Worm (Caenorhabditis elegans) whole organism, young adult: Measurements from ENCODE around the gene sru-40.
A peak's percentile ranks its signal among the peaks of the same experiment; 100 is the strongest.

Experiments
- B0035.1 ChIP-seq: sonication (generic microtip); optimal IDR thresholded peaks from 2 replicates; lab custom pipeline; 2016; ENCODE audit warnings: missing genetic modification characterization, mild to moderate bottlenecking, missing compliant biosample characterization, missing genotype, missing genetic modification reagents
- B0261.1 ChIP-seq: sonication (generic microtip); optimal IDR thresholded peaks from 2 replicates; lab custom pipeline; 2016; ENCODE audit warnings: mild to moderate bottlenecking, missing genetic modification characterization, moderate library complexity, missing compliant biosample characterization
- F39B2.1 ChIP-seq: fragments of 200-800 bp; sonication (Bioruptor generic); IDR thresholded peaks from 2 replicates; pipeline ENCODE4 v1.3.6; 2022; ENCODE audit warnings: missing genetic modification reagents, missing genetic modification characterization, missing compliant biosample characterization
- F52B5.7 ChIP-seq: sonication (generic microtip); optimal IDR thresholded peaks from 2 replicates; lab custom pipeline; 2016; ENCODE audit warnings: mild to moderate bottlenecking, missing genetic modification characterization, missing compliant biosample characterization
- T07F8.4 ChIP-seq: sonication (generic microtip); optimal IDR thresholded peaks from 2 replicates; lab custom pipeline; 2016; ENCODE audit warnings: mild to moderate bottlenecking, missing genetic modification characterization, moderate library complexity, missing compliant biosample characterization
- Y53F4B.3 ChIP-seq: fragments of 200-800 bp; sonication (Bioruptor generic); IDR thresholded peaks from 2 replicates; pipeline ENCODE4 v1.3.6; 2022; ENCODE audit warnings: missing genetic modification reagents, missing genetic modification characterization, missing compliant biosample characterization
- Y79H2A.3 ChIP-seq: fragments of 200-800 bp; sonication (Bioruptor generic); conservative IDR thresholded peaks from 2 replicates; pipeline ENCODE4 v1.3.6; 2022; ENCODE audit warnings: missing genetic modification reagents, missing genetic modification characterization, missing compliant biosample characterization
- Y95B8A.8 ChIP-seq: fragments of 200-800 bp; sonication (Bioruptor generic); IDR thresholded peaks from 2 replicates; pipeline ENCODE4 v1.3.6; 2022; ENCODE audit warnings: missing genetic modification reagents, missing genetic modification characterization, missing compliant biosample characterization
- athp-1 ChIP-seq: sonication (generic microtip); optimal IDR thresholded peaks from 2 replicates; lab custom pipeline; 2017; ENCODE audit warnings: mild to moderate bottlenecking, missing genetic modification characterization, missing compliant biosample characterization
- attf-3 ChIP-seq: fragments of 200-800 bp; sonication (Bioruptor generic); conservative IDR thresholded peaks from 2 replicates; pipeline ENCODE4 v1.3.6; 2022; ENCODE audit warnings: missing genetic modification reagents, missing genetic modification characterization, missing compliant biosample characterization
- attf-6 ChIP-seq: fragments of 200-800 bp; sonication (Bioruptor generic); IDR thresholded peaks from 2 replicates; pipeline ENCODE4 v1.3.6; 2022; ENCODE audit warnings: missing genetic modification reagents, missing genetic modification characterization, missing compliant biosample characterization
- cebp-1 ChIP-seq, 2 experiments: fragments of 200-800 bp in 1 of 2; sonication (Bioruptor generic) in 1 of 2; sonication (generic microtip) in 1 of 2; IDR thresholded peaks in 1 of 2; optimal IDR thresholded peaks in 1 of 2; 2 replicates each; pipeline versions ENCODE4 v1.3.6 to Lab custom; 2017 to 2022; ENCODE audit warnings: missing compliant biosample characterization in 2 of 2, missing genetic modification characterization in 2 of 2, mild to moderate bottlenecking in 1 of 2, missing genetic modification reagents in 1 of 2, moderate library complexity in 1 of 2
- cebp-2 ChIP-seq: fragments of 200-800 bp; sonication (Bioruptor generic); IDR thresholded peaks from 2 replicates; pipeline ENCODE4 v1.3.6; 2022; ENCODE audit warnings: missing genetic modification characterization, missing compliant biosample characterization
- ceh-100 ChIP-seq: fragments of 200-800 bp; sonication (Bioruptor generic); IDR thresholded peaks from 2 replicates; pipeline ENCODE4 v1.3.6; 2022; ENCODE audit warnings: missing genetic modification reagents, missing genetic modification characterization, missing compliant biosample characterization
- ceh-40 ChIP-seq: fragments of 200-800 bp; sonication (Bioruptor generic); IDR thresholded peaks from 2 replicates; pipeline ENCODE4 v1.3.6; 2022; ENCODE audit warnings: missing genetic modification characterization, missing compliant biosample characterization
- ceh-79 ChIP-seq: sonication (generic microtip); optimal IDR thresholded peaks from 2 replicates; lab custom pipeline; 2017; ENCODE audit warnings: mild to moderate bottlenecking, missing genetic modification characterization, missing compliant biosample characterization
- dpff-1 ChIP-seq: sonication (generic microtip); optimal IDR thresholded peaks from 2 replicates; lab custom pipeline; 2017; ENCODE audit warnings: mild to moderate bottlenecking, missing genetic modification characterization, missing compliant biosample characterization
- dpl-1 ChIP-seq: fragments of 150-350 bp; optimal IDR thresholded peaks from 2 replicates; lab custom pipeline; 2014; ENCODE audit warnings: missing biosample characterization, missing genetic modification reagents, missing genetic modification characterization
- egl-44 ChIP-seq: fragments of 200-800 bp; sonication (Bioruptor generic); IDR thresholded peaks from 2 replicates; pipeline ENCODE4 v1.3.6; 2022; ENCODE audit warnings: missing genetic modification reagents, missing genetic modification characterization, missing compliant biosample characterization
- ekl-4 ChIP-seq: fragments of 200-800 bp; sonication (Bioruptor generic); IDR thresholded peaks from 2 replicates; pipeline ENCODE4 v1.3.6; 2022; ENCODE audit warnings: missing genetic modification reagents, missing genetic modification characterization, missing compliant biosample characterization
- gei-17 ChIP-seq: fragments of 200-800 bp; sonication (Bioruptor generic); optimal IDR thresholded peaks from 2 replicates; lab custom pipeline; 2018; ENCODE audit warnings: mild to moderate bottlenecking, missing genetic modification characterization, missing compliant biosample characterization
- hlh-12 ChIP-seq: sonication (generic microtip); optimal IDR thresholded peaks from 2 replicates; lab custom pipeline; 2016; ENCODE audit warnings: missing genetic modification characterization, missing compliant biosample characterization
- hlh-26 ChIP-seq: fragments of 200-800 bp; sonication (Bioruptor generic); conservative IDR thresholded peaks from 2 replicates; pipeline ENCODE4 v1.3.6; 2022; ENCODE audit warnings: missing genetic modification reagents, missing genetic modification characterization, missing compliant biosample characterization
- hmg-1.2 ChIP-seq: fragments of 200-800 bp; sonication (Bioruptor generic); IDR thresholded peaks from 2 replicates; pipeline ENCODE4 v1.3.6; 2022; ENCODE audit warnings: missing genetic modification reagents, missing genetic modification characterization, missing compliant biosample characterization
- hmg-20 ChIP-seq: fragments of 200-800 bp; sonication (Bioruptor generic); IDR thresholded peaks from 2 replicates; pipeline ENCODE4 v1.3.6; 2022; ENCODE audit warnings: missing genetic modification reagents, missing genetic modification characterization, missing compliant biosample characterization
- hsf-1 ChIP-seq: fragments of 200-800 bp; sonication (Bioruptor generic); IDR thresholded peaks from 2 replicates; pipeline ENCODE4 v1.3.6; 2022; ENCODE audit warnings: missing genetic modification reagents, missing genetic modification characterization, missing compliant biosample characterization
- let-607 ChIP-seq, 2 experiments: fragments of 200-800 bp in 1 of 2; sonication (Bioruptor generic) in 1 of 2; sonication (generic microtip) in 1 of 2; optimal IDR thresholded peaks; 2 replicates each; lab custom pipeline; 2016 to 2018; ENCODE audit warnings: mild to moderate bottlenecking in 2 of 2, missing compliant biosample characterization in 2 of 2, missing genetic modification characterization in 2 of 2, moderate library complexity in 2 of 2, missing genotype in 1 of 2
- lin-40 ChIP-seq: sonication (generic microtip); optimal IDR thresholded peaks from 2 replicates; lab custom pipeline; 2016; ENCODE audit warnings: missing genetic modification characterization, mild to moderate bottlenecking, missing compliant biosample characterization, missing genotype, missing genetic modification reagents
- lin-54 ChIP-seq: fragments of 200-800 bp; sonication (Bioruptor generic); optimal IDR thresholded peaks from 2 replicates; lab custom pipeline; 2018; ENCODE audit warnings: mild to moderate bottlenecking, missing genetic modification characterization, missing compliant biosample characterization
- lsl-1 ChIP-seq: fragments of 200-800 bp; sonication (Bioruptor generic); optimal IDR thresholded peaks from 2 replicates; lab custom pipeline; 2018; ENCODE audit warnings: mild to moderate bottlenecking, missing genetic modification characterization, moderate library complexity, missing compliant biosample characterization
- madf-10 ChIP-seq: sonication (generic microtip); optimal IDR thresholded peaks from 2 replicates; lab custom pipeline; 2016; ENCODE audit warnings: mild to moderate bottlenecking, missing genetic modification characterization, missing compliant biosample characterization
- madf-6 ChIP-seq: fragments of 200-800 bp; sonication (Bioruptor generic); IDR thresholded peaks from 2 replicates; pipeline ENCODE4 v1.3.6; 2022; ENCODE audit warnings: missing genetic modification reagents, missing genetic modification characterization, missing compliant biosample characterization
- nfya-1 ChIP-seq: sonication (generic microtip); optimal IDR thresholded peaks from 2 replicates; lab custom pipeline; 2017; ENCODE audit warnings: antibody characterized with exemption, missing compliant biosample characterization, missing genetic modification characterization, borderline replicate concordance; ENCODE audit not compliant: insufficient read depth
- nhr-179 ChIP-seq: sonication (generic microtip); optimal IDR thresholded peaks from 2 replicates; lab custom pipeline; 2016; ENCODE audit warnings: mild to moderate bottlenecking, missing genetic modification characterization, missing compliant biosample characterization
- nhr-80 ChIP-seq: sonication (generic microtip); optimal IDR thresholded peaks from 2 replicates; lab custom pipeline; 2016; ENCODE audit warnings: missing genetic modification characterization, missing compliant biosample characterization
- rcor-1 ChIP-seq: fragments of 200-800 bp; sonication (Bioruptor generic); IDR thresholded peaks from 2 replicates; pipeline ENCODE4 v1.3.6; 2022; ENCODE audit warnings: missing genetic modification reagents, missing genetic modification characterization, missing compliant biosample characterization
- repo-1 ChIP-seq: sonication (generic microtip); optimal IDR thresholded peaks from 2 replicates; lab custom pipeline; 2017; ENCODE audit warnings: mild to moderate bottlenecking, missing genetic modification characterization, missing compliant biosample characterization
- sea-2 ChIP-seq: fragments of 200-800 bp; sonication (Bioruptor generic); IDR thresholded peaks from 2 replicates; pipeline ENCODE4 v1.3.6; 2022; ENCODE audit warnings: missing genetic modification characterization, missing compliant biosample characterization
- sptf-2 ChIP-seq: fragments of 200-800 bp; sonication (Bioruptor generic); optimal IDR thresholded peaks from 2 replicates; lab custom pipeline; 2018; ENCODE audit warnings: mild to moderate bottlenecking, missing genetic modification characterization, missing compliant biosample characterization
- tbp1 ChIP-seq: fragments of 200-800 bp; sonication (Bioruptor generic); optimal IDR thresholded peaks from 2 replicates; lab custom pipeline; 2018; ENCODE audit warnings: mild to moderate bottlenecking, missing genetic modification characterization, missing compliant biosample characterization
- tbx-9 ChIP-seq: sonication (generic microtip); optimal IDR thresholded peaks from 2 replicates; lab custom pipeline; 2016; ENCODE audit warnings: borderline replicate concordance, missing genetic modification characterization, inconsistent platforms, missing compliant biosample characterization
- tlf-1 ChIP-seq: fragments of 200-800 bp; sonication (Bioruptor generic); optimal IDR thresholded peaks from 2 replicates; lab custom pipeline; 2018; ENCODE audit warnings: mild to moderate bottlenecking, missing genetic modification characterization, missing compliant biosample characterization
- xnd-1 ChIP-seq: sonication (generic microtip); optimal IDR thresholded peaks from 2 replicates; lab custom pipeline; 2016; ENCODE audit warnings: missing genotype, missing genetic modification reagents, missing genetic modification characterization, missing compliant biosample characterization
- zim-3 ChIP-seq: sonication (generic microtip); optimal IDR thresholded peaks from 2 replicates; lab custom pipeline; 2017; ENCODE audit warnings: mild to moderate bottlenecking, missing genetic modification characterization, moderate library complexity, missing compliant biosample characterization
- ztf-18 ChIP-seq: sonication (generic microtip); optimal IDR thresholded peaks from 2 replicates; lab custom pipeline; 2016; ENCODE audit warnings: missing genotype, mild to moderate bottlenecking, missing genetic modification characterization, missing compliant biosample characterization
- ztf-22 ChIP-seq: fragments of 200-800 bp; sonication (Bioruptor generic); optimal IDR thresholded peaks from 2 replicates; lab custom pipeline; 2018; ENCODE audit warnings: mild to moderate bottlenecking, missing genetic modification characterization, moderate library complexity, missing compliant biosample characterization
- ztf-26 ChIP-seq: sonication (generic microtip); optimal IDR thresholded peaks from 2 replicates; lab custom pipeline; 2017; ENCODE audit warnings: missing genetic modification characterization, missing compliant biosample characterization
- ztf-3 ChIP-seq: fragments of 200-800 bp; sonication (Bioruptor generic); optimal IDR thresholded peaks from 2 replicates; lab custom pipeline; 2018; ENCODE audit warnings: mild to moderate bottlenecking, missing genetic modification characterization, missing compliant biosample characterization
- ztf-6 ChIP-seq: fragments of 200-800 bp; sonication (Bioruptor generic); IDR thresholded peaks from 2 replicates; pipeline ENCODE4 v1.3.6; 2022; ENCODE audit warnings: missing genetic modification reagents, missing genetic modification characterization, missing compliant biosample characterization

sru-40 gene

DNA sequence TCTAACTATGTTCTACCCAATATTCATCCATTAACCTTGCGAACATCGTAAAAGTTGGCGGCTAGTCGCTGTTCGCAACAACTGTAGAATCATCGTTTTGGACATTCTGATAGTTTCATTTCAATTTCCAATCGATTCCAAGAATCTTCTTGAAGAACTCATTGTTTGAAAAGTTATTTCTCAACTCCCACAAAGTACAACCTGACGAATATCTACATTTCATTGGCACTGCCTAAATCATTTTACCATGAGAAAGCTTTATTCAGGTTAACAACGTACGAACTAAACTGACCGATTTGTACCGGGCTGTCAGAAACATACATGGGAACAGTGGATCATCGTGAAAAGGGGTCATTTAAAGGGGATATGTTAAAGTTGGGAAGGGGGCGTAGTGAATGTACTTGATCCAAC lies 47.1 kb downstream of the sru-40 start, which contains the start of gene F46B6.6 (continued):
- peak; percentile 53 for TF ChIP-seq F52B5.7 (tag; lab: Kevin White, UChicago)
- no peak for TF ChIP-seq madf-10 (tag; lab: Kevin White, UChicago)
- TF ChIP-seq attf-6 (GFP tag; lab: Robert Waterston, UW), result no peak
- TF ChIP-seq zim-3 (tag; lab: Kevin White, UChicago), result peak; percentile 52
- no peak for TF ChIP-seq nfya-1
- no peak for TF ChIP-seq lin-40 (tag; lab: Kevin White, UChicago)
- TF ChIP-seq gei-17 (GFP tag; lab: Kevin White, UChicago), result no peak
- no peak for TF ChIP-seq ceh-79 (tag; lab: Kevin White, UChicago)
- no peak for TF ChIP-seq Y53F4B.3 (GFP tag; lab: Robert Waterston, UW)
- no peak for TF ChIP-seq ztf-26 (tag; lab: Kevin White, UChicago)
- TF ChIP-seq madf-6 (GFP tag; lab: Robert Waterston, UW), result peak; percentile 29; the same call in 1 of the 2 replicates
- peak; percentile 3 for TF ChIP-seq B0035.1 (tag; lab: Kevin White, UChicago)
- TF ChIP-seq sea-2, result no peak
- TF ChIP-seq repo-1 (tag; lab: Kevin White, UChicago), result peak; percentile 92
- no peak for TF ChIP-seq rcor-1 (GFP tag; lab: Robert Waterston, UW)
- no peak for TF ChIP-seq attf-3 (GFP tag; lab: Robert Waterston, UW)
- TF ChIP-seq F39B2.1 (GFP tag; lab: Robert Waterston, UW), result no peak
- TF ChIP-seq Y79H2A.3 (GFP tag; lab: Robert Waterston, UW), result no peak
- no peak for TF ChIP-seq dpff-1 (tag; lab: Kevin White, UChicago)
- TF ChIP-seq cebp-2 (GFP tag; lab: Robert Waterston, UW), result no peak
- no peak for TF ChIP-seq tbx-9 (tag; lab: Kevin White, UChicago)
- no peak for TF ChIP-seq ceh-40 (GFP tag; lab: Robert Waterston, UW)
- TF ChIP-seq egl-44 (GFP tag; lab: Robert Waterston, UW), result no peak
- TF ChIP-seq hlh-12 (tag; lab: Kevin White, UChicago), result no peak
- TF ChIP-seq Y95B8A.8 (GFP tag; lab: Robert Waterston, UW), result no peak
- no peak for TF ChIP-seq dpl-1 (GFP tag; lab: Kevin White, UChicago)
- peak; percentile 8 for TF ChIP-seq ztf-3
- TF ChIP-seq let-607 (tag; optimal IDR thresholded peaks at IDR 0.05; lab: Kevin White, UChicago), result peak in 1 of 2 experiments; percentile 41
- TF ChIP-seq ztf-18 (tag; lab: Kevin White, UChicago), result no peak
- no peak for TF ChIP-seq hlh-26 (GFP tag; lab: Robert Waterston, UW)
- TF ChIP-seq athp-1, result peak; percentile 62
- peak; percentile 27; the same call in 1 of the 2 replicates for TF ChIP-seq hmg-1.2 (GFP tag; lab: Robert Waterston, UW)
- TF ChIP-seq tbp1 (GFP tag; lab: Kevin White, UChicago), result peak; percentile 14
- TF ChIP-seq ztf-6 (GFP tag; lab: Robert Waterston, UW), result no peak
- no peak for TF ChIP-seq sptf-2 (GFP tag; lab: Kevin White, UChicago)
- TF ChIP-seq nhr-80 (tag; lab: Kevin White, UChicago), result no peak
- peak; percentile 68 for TF ChIP-seq hsf-1 (GFP tag; lab: Robert Waterston, UW)
- no peak for TF ChIP-seq ztf-22
- peak; percentile 50; the same call in 1 of the 2 replicates for TF ChIP-seq ekl-4 (GFP tag; lab: Robert Waterston, UW)
- no peak for TF ChIP-seq nhr-179
- no peak for TF ChIP-seq cebp-1 (GFP tag; IDR thresholded peaks at IDR 0.05; lab: Robert Waterston, UW)
- TF ChIP-seq cebp-1 (tag; optimal IDR thresholded peaks at IDR 0.05; lab: Kevin White, UChicago), result peak; percentile 54
- TF ChIP-seq B0261.1, result no peak
- TF ChIP-seq xnd-1, result no peak
- peak; percentile 12 for TF ChIP-seq lsl-1 (GFP tag; lab: Kevin White, UChicago)
- peak; percentile 12 for TF ChIP-seq tlf-1
- peak; percentile 21 for TF ChIP-seq lin-54
- TF ChIP-seq ceh-100 (GFP tag; lab: Robert Waterston, UW), result no peak
- no peak for TF ChIP-seq T07F8.4 (tag; lab: Kevin White, UChicago)
- TF ChIP-seq hmg-20 (GFP tag; lab: Robert Waterston, UW), result no peak
